Fruit fly (Drosophila melanogaster): ENCODE data around the gene myo.

The myo gene

DNA sequence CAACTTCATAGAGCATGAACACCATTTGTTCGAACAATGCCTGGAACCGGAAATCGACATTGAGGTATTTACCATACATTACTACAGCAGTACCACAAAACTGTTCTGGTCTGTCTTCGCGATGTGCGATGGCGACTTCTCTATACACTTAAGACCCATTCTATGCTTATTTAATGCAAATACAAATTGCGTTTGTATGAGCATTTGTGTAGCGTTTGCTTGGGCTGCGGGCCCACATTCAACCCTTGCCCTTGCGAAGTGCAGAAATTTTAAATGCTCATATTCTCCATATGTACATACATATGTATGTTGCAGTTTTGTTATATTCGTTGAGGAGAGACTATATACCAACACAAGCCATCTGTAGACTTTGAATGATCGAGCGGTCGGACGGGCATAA lies 31.6 kb downstream of the myo start:
- TF ChIP-seq CG12605 (GFP tag; IDR thresholded peaks at IDR 0.05) (no peak), CG17806 (tag; optimal IDR thresholded peaks at IDR 0.05) (no peak), D1 (tag; optimal IDR thresholded peaks at IDR 0.05) (no peak)

DNA sequence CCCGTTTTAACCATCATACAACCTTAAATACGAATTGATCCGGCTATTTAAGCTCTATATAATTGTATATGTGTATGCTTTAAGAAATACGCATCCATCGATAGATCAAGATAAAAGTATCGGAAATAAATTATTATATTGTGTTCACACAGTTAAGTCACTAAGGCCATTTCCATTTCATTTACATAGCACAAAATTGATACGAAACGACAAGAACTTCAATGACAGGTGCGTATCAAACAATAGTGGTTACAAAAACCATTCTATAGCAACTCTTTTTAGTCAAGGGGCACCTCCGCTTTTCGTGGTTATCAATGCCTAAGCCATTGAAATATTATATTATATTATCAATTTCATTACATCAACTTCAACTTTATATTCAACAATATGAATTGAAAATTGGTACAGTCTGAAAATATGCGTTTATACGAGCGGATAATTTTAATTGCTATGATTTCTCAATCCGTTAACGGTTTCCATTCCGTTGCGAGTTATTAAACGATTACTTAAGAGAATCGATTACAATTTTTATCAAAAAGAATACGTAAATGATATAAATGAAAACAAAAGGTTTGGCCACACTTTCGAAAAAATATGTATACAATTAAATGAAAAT lies 32.7 kb downstream of the myo start, which contains the start of the genes CG46466 and Slip1:
Gene CG46466, minus strand, starts transcription at position 70 of the 616 bp plus-strand sequence.
Gene Slip1, plus strand, starts transcription at position 567 of the 616 bp plus-strand sequence.
- TF ChIP-seq CG8159 (tag; optimal IDR thresholded peaks at IDR 0.05) (peak; percentile 46), Snoo (tag; optimal IDR thresholded peaks at IDR 0.05) (peak; percentile 47), CG15710 (tag; optimal IDR thresholded peaks at IDR 0.05) (peak; percentile 39), CG9948 (tag; optimal IDR thresholded peaks at IDR 0.05) (peak; percentile 10), Ets98B (GFP tag; IDR thresholded peaks at IDR 0.05) (no peak), CG12605 (GFP tag; IDR thresholded peaks at IDR 0.05) (no peak), D1 (tag; optimal IDR thresholded peaks at IDR 0.05) (peak; percentile 25), rn (GFP tag; IDR thresholded peaks at IDR 0.05) (no peak), CG17806 (tag; optimal IDR thresholded peaks at IDR 0.05) (peak; percentile 24), CG34367 (tag; optimal IDR thresholded peaks at IDR 0.05) (peak; percentile 9)

DNA sequence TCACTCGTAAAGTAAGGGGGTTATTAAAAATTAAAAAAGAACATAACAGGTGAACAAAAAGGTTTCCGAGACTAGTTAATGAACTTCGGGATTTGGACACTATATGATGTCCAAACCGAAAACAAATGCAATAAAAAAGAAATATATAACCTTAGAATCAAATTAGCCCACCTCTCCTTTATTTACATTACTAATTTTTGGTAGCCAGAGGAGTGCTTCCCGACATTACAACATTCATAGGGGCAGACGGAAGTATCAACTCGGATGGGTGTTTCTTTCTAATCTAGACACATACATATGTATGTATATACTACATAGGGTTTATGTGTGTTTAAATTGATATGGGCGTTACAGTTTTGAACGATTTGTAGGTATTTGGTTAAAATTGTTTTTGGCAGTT lies 33.8 kb downstream of the myo start:
- TF ChIP-seq Ets98B (GFP tag; IDR thresholded peaks at IDR 0.05) (no peak), Pif1A (GFP tag; optimal IDR thresholded peaks at IDR 0.05) (no peak), CG15710 (tag; optimal IDR thresholded peaks at IDR 0.05) (no peak), Snoo (tag; optimal IDR thresholded peaks at IDR 0.05) (no peak), CG4496 (GFP tag; IDR thresholded peaks at IDR 0.05) (no peak), CG14655 (GFP tag; optimal IDR thresholded peaks at IDR 0.05) (no peak), CG13204 (GFP tag; optimal IDR thresholded peaks at IDR 0.05) (no peak), fd96Ca (GFP tag; IDR thresholded peaks at IDR 0.05) (no peak), CG10348 (GFP tag; IDR thresholded peaks at IDR 0.05) (no peak), Pif1B (GFP tag; optimal IDR thresholded peaks at IDR 0.05) (no peak), CG8159 (tag; optimal IDR thresholded peaks at IDR 0.05) (no peak), rn (GFP tag; IDR thresholded peaks at IDR 0.05) (no peak), CG32121 (GFP tag; IDR thresholded peaks at IDR 0.05) (no peak), CG17806 (tag; optimal IDR thresholded peaks at IDR 0.05) (no peak), CG12605 (GFP tag; IDR thresholded peaks at IDR 0.05) (no peak)

DNA sequence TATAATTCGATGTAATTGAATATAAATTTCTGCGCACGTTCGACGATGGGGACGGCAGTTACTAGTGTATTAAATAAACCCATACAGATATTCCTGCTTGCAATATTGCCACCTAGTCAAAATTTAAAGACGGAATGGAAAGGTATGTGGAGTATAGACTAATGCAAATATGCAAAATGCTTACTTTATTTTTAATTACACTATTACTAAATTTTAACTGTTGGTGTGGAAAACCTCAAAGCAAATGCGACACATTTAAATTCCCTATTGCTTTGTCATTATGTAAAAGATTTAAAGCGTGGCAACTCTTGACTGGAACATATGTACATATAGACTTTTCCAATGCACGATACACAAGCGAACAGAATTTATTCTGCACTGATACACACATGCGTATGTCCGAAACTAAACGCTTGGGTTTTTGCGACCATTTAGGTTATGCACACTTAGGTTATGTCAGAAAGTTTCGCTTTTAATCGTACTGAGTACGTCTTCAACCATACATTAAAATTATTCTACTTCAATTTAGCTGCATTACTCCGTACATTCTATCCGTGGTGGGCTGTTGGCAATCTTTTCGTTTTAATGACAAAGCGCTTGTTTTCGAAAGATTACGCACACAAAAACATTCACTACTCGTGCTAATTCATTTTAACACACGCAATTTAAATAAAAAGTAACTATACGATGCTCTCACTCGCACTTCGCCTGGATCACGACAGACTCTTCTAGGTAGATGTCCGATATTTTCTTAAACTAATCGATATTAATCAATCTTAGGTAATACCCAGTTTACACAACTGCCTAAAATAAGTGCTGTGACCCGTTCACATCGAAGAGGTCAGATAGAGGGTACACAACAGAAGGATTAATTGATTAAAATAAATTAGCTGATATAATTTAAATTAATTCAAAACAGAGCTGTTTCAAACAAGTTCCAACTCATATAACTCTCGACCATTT lies 35.7 kb downstream of the myo start, which contains the start of gene gw:
Gene gw, minus strand, starts transcription at position 725 of the 963 bp plus-strand sequence.
- TF ChIP-seq Ets98B (GFP tag; IDR thresholded peaks at IDR 0.05) (peak; percentile 68), CG9948 (tag; optimal IDR thresholded peaks at IDR 0.05) (peak; percentile 66), CG8159 (tag; optimal IDR thresholded peaks at IDR 0.05) (peak; percentile 13), CG32121 (GFP tag; IDR thresholded peaks at IDR 0.05) (peak; percentile 69; the same call in 1 of the 2 replicates), CG13204 (GFP tag; optimal IDR thresholded peaks at IDR 0.05) (no peak), CG14655 (GFP tag; optimal IDR thresholded peaks at IDR 0.05) (no peak), CG34367 (tag; optimal IDR thresholded peaks at IDR 0.05) (peak; percentile 59), Pif1A (GFP tag; optimal IDR thresholded peaks at IDR 0.05) (peak; percentile 82), CG17806 (tag; optimal IDR thresholded peaks at IDR 0.05) (peak; percentile 79), Pif1B (GFP tag; optimal IDR thresholded peaks at IDR 0.05) (peak; percentile 71), CG4496 (GFP tag; IDR thresholded peaks at IDR 0.05) (no peak), EcR (GFP tag; optimal IDR thresholded peaks at IDR 0.05) (no peak), rn (GFP tag; IDR thresholded peaks at IDR 0.05) (no peak), D1 (tag; optimal IDR thresholded peaks at IDR 0.05) (peak; percentile 2), Snoo (tag; optimal IDR thresholded peaks at IDR 0.05) (peak; percentile 65), gl (tag; optimal IDR thresholded peaks at IDR 0.05) (peak; percentile 70), CG12605 (GFP tag; IDR thresholded peaks at IDR 0.05) (no peak), CG8301 (tag; optimal IDR thresholded peaks at IDR 0.05) (peak; percentile 68), CG15710 (tag; optimal IDR thresholded peaks at IDR 0.05) (peak; percentile 68), CG10348 (GFP tag; IDR thresholded peaks at IDR 0.05) (no peak), fd96Ca (GFP tag; IDR thresholded peaks at IDR 0.05) (no peak)

DNA sequence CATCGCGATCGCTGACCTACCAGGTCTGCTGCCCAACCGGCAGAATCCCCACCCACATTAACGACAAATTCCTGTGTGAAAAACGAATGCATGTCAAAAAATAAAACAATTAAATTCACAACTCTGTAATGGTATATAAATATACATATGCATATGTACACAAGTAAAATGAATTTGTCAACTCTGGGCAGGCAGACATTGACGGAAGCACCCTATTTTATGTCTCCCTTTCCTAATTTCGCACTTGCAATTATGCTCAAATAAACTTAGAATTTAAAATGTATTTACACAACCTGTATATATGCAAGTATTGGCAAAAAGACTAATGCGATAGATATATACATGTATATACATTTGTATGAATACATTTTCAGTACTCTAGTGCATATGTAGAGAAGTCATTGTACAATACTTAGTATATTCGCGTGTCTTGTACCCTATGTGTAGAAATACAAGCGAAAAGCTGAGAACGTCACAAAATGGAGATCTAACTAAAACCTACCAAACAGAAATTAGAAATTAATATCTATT lies 36.7 kb downstream of the myo start:
- TF ChIP-seq CG8301 (tag; optimal IDR thresholded peaks at IDR 0.05) = no peak

DNA sequence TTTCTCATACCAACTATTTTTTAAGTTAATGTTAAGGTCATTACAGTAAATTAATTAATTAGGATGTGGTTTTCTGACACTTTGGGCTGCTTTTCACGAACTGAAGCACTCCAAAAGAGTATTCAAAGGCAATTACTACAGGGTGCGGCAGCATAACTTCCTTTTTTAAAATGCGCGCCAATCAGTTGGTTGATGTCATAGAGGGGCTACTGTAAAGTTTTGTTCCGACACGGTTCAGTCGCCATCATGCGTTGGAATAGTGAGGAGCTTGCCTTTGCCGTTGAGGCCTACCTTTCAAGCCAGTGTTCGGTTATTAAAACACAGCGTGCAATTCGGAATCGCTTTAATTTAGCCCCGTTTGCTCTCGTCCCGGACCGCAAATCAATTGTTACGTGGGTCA lies 48.5 kb downstream of the myo start:
- TF ChIP-seq CG9948 (tag; optimal IDR thresholded peaks at IDR 0.05) (no peak), CG10348 (GFP tag; IDR thresholded peaks at IDR 0.05) (no peak), CG15710 (tag; optimal IDR thresholded peaks at IDR 0.05) (no peak), CG34367 (tag; optimal IDR thresholded peaks at IDR 0.05) (no peak), Pif1B (GFP tag; optimal IDR thresholded peaks at IDR 0.05) (no peak), CG8301 (tag; optimal IDR thresholded peaks at IDR 0.05) (no peak)
